Fruit fly (Drosophila melanogaster) whole organism, adult: ENCODE measurements around the gene RfC4.

Experiments
- CG11617 ChIP-seq: fragments of 200-800 bp; sonication (Bioruptor generic); optimal IDR thresholded peaks from 2 replicates; lab custom pipeline; 2017; ENCODE audit warnings: mild to moderate bottlenecking, missing biosample characterization, missing genetic modification reagents, missing genetic modification characterization
- CG12768 ChIP-seq: fragments of 200-800 bp; sonication (Bioruptor generic); optimal IDR thresholded peaks from 2 replicates; lab custom pipeline; 2017; ENCODE audit warnings: missing biosample characterization, missing genetic modification characterization, mild to moderate bottlenecking, moderate library complexity, missing genetic modification reagents
- CG14711 ChIP-seq: fragments of 200-800 bp; sonication (Bioruptor generic); optimal IDR thresholded peaks from 2 replicates; lab custom pipeline; 2018; ENCODE audit warnings: missing biosample characterization, mild to moderate bottlenecking, missing genetic modification characterization, moderate library complexity
- CG1620 ChIP-seq: fragments of 200-800 bp; sonication (Bioruptor generic); optimal IDR thresholded peaks from 2 replicates; lab custom pipeline; 2016; ENCODE audit warnings: missing biosample characterization, missing genetic modification characterization
- CG33017 ChIP-seq: fragments of 200-800 bp; sonication (Bioruptor generic); optimal IDR thresholded peaks from 2 replicates; lab custom pipeline; 2018; ENCODE audit warnings: missing biosample characterization, mild to moderate bottlenecking, missing genetic modification characterization, moderate library complexity
- CG5204 ChIP-seq: fragments of 200-800 bp; sonication (Bioruptor generic); optimal IDR thresholded peaks from 2 replicates; lab custom pipeline; 2016; ENCODE audit warnings: missing biosample characterization, missing genetic modification characterization
- CG7045 ChIP-seq: fragments of 200-800 bp; sonication (Bioruptor generic); optimal IDR thresholded peaks from 2 replicates; lab custom pipeline; 2017; ENCODE audit warnings: missing biosample characterization, mild to moderate bottlenecking, missing genetic modification characterization
- CG7101 ChIP-seq: fragments of 200-800 bp; sonication (Bioruptor generic); optimal IDR thresholded peaks from 2 replicates; lab custom pipeline; 2018; ENCODE audit warnings: missing biosample characterization, mild to moderate bottlenecking, missing genetic modification characterization, moderate library complexity
- Clk ChIP-seq: fragments of 200-800 bp; sonication (Bioruptor generic); optimal IDR thresholded peaks from 2 replicates; lab custom pipeline; 2017; ENCODE audit warnings: missing biosample characterization, missing genetic modification characterization
- Crg-1 ChIP-seq: fragments of 200-800 bp; sonication (Bioruptor generic); optimal IDR thresholded peaks from 2 replicates; lab custom pipeline; 2016; ENCODE audit warnings: missing biosample characterization, missing genetic modification characterization
- Hr96 ChIP-seq: fragments of 200-800 bp; sonication (Bioruptor generic); optimal IDR thresholded peaks from 2 replicates; lab custom pipeline; 2016; ENCODE audit warnings: missing biosample characterization, missing genetic modification characterization
- Mnt ChIP-seq: fragments of 200-800 bp; sonication (Bioruptor generic); optimal IDR thresholded peaks from 2 replicates; lab custom pipeline; 2016; ENCODE audit warnings: missing biosample characterization, mild to moderate bottlenecking, missing genetic modification characterization
- bab1 ChIP-seq: fragments of 200-800 bp; sonication (Bioruptor generic); optimal IDR thresholded peaks from 3 replicates; lab custom pipeline; 2019; ENCODE audit warnings: missing biosample characterization, mild to moderate bottlenecking, missing genetic modification characterization, moderate library complexity
- cic ChIP-seq: fragments of 200-800 bp; sonication (Bioruptor generic); optimal IDR thresholded peaks from 2 replicates; lab custom pipeline; 2017; ENCODE audit warnings: missing biosample characterization, mild to moderate bottlenecking, missing genetic modification characterization, moderate library complexity
- cnc ChIP-seq, 2 experiments: fragments of >200 bp; optimal IDR thresholded peaks; 2 replicates each; lab custom pipeline; 2017
- kay ChIP-seq: fragments of 200-800 bp; sonication (Bioruptor generic); peaks from one replicate; lab custom pipeline; 2016; ENCODE audit warnings: missing biosample characterization, missing genetic modification characterization, borderline replicate concordance
- ovo ChIP-seq: fragments of 200-800 bp; sonication (Bioruptor generic); optimal IDR thresholded peaks from 2 replicates; lab custom pipeline; 2016; ENCODE audit warnings: missing biosample characterization, missing genetic modification characterization
- pad ChIP-seq: fragments of 200-800 bp; sonication (Bioruptor generic); optimal IDR thresholded peaks from 3 replicates; lab custom pipeline; 2017; ENCODE audit warnings: missing biosample characterization, missing genetic modification characterization, mild to moderate bottlenecking, moderate library complexity, missing genetic modification reagents
- tj ChIP-seq: fragments of 200-800 bp; sonication (Bioruptor generic); optimal IDR thresholded peaks from 3 replicates; lab custom pipeline; 2017; ENCODE audit warnings: missing biosample characterization, mild to moderate bottlenecking, missing genetic modification characterization, moderate library complexity
- toe ChIP-seq: fragments of 200-800 bp; sonication (Bioruptor generic); optimal IDR thresholded peaks from 2 replicates; lab custom pipeline; 2016; ENCODE audit warnings: missing biosample characterization, missing genetic modification characterization

The RfC4 gene

DNA sequence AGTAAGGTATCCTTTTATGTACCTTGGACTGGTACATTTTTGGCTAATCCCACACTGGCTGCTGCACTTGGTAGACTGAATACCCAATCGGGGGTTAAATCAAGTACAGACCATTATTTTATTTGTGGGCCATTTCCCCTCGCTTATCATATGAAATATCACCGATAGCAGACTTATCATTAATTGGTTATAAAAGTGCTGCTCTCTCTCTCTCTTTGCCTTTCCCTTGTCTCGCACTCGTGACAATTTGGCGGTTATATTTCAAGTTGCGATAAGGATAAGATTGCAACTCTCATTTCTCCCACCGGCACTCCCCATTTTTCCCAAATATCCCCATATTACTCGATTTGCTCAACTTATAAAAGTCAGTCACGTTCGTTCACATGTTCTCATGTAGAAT is 20.1 kb downstream of the RfC4 start:
- TF ChIP-seq bab1 (GFP tag; lab: Kevin White, UChicago) (no peak), pad (GFP tag; lab: Kevin White, UChicago) (peak; percentile 51)

DNA sequence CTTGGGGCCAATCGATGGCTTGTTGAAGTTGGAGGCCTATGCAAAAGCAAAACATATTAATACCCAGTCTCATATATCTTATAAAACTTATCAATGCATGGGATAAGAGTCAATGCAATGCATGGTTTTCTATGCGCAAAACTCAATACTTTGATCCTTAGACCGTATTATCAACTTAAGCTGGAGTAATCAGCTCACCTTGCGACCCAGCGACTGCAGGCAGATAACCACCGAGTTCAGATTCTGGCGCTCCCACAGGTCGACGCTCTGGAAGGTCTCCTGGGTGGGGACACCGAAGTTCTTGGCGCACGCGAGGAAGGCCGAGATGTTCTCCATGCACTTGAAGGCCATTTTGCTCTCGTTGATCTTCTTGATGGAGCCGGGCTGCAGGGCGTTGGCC is 20.7 kb downstream of the RfC4 start:
- no peak for TF ChIP-seq cnc (optimal IDR thresholded peaks at IDR 0.05; lab: Kevin White, UChicago)

DNA sequence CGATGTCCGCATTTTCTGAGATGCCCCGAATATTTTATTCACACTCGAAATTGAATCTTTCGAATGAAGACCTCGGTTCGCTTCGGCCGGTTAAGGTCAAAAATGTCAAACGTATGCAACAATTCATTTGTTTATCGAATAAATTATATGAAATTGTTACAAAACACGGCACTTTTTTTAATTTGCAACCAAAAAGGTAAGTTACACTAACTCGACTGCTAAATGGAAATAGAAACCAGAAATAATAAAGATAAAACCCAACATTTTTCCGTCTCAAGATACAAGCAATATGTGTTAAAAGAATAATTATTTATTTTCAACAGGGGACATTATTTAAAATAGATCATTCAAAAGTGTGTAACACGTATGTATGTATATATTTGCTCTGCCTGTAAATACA is 21.8 kb downstream of the RfC4 start:
- TF ChIP-seq CG11617 (GFP tag; lab: Kevin White, UChicago) (no peak), kay (GFP tag; lab: Kevin White, UChicago) (peak; percentile 84)

DNA sequence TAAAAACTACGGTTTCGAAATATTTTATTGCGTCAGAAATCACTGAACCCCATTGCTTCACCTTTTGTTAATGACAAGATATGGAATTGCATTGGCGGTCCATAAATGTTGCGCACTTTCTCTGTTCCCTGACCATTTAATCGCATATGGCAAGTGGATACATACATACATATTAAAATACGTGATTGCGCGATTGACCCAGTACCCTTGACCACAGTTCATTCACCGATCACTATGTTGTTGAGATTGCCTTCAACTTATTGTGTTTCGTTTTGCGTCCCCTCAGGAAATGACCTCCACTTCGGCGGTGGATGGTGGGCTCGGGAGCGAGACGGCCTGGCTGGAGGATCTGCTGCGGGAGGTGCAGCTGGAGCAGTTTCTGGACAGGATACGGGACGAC is 25.6 kb downstream of the RfC4 start:
- no peak for TF ChIP-seq Hr96 (GFP tag; lab: Kevin White, UChicago)
- no peak for TF ChIP-seq CG33017 (tag; lab: Kevin White, UChicago)
- TF ChIP-seq CG1620: no peak
- no peak for TF ChIP-seq Clk
- no peak for TF ChIP-seq CG5204 (GFP tag; lab: Kevin White, UChicago)
- no peak for TF ChIP-seq pad (GFP tag; lab: Kevin White, UChicago)
- TF ChIP-seq cnc (optimal IDR thresholded peaks at IDR 0.05; lab: Kevin White, UChicago): no peak
- TF ChIP-seq Mnt: no peak
- TF ChIP-seq tj (GFP tag; lab: Kevin White, UChicago): no peak

DNA sequence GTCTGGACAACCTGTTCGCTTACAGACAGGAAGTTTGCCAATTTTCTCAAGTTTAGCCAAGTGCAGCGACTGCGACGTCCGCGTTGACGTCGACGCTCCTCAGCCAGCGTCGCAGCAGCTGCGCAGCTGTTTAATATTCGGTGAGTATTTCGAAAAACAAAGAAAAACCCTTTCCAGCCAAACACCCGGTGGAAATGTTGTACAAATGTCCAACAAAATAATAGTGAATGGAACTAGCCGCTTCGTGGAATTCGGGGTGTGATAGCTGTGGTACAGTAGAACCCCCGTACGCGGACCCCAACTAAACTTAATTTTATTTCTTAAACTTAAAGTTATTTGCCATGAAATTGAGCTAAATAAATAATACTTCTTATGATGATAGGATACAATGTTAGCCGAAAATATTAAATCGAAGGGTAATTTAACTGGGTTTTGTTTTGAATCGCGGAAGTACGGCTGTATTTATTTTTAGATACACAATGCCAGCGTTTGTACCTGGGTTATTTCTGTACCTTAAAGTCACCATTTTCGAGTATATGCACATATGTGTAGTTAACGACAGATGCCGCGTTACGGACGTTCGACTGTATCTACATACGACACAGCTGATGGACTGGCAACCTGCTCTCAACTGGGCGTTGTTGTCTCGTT is 26.9 kb downstream of the RfC4 start:
- no peak for TF ChIP-seq Hr96 (GFP tag; lab: Kevin White, UChicago)
- TF ChIP-seq cic (GFP tag; lab: Kevin White, UChicago): no peak
- TF ChIP-seq CG1620: peak; percentile 28
- no peak for TF ChIP-seq ovo (GFP tag; lab: Kevin White, UChicago)
- TF ChIP-seq toe (GFP tag; lab: Kevin White, UChicago): no peak
- peak; percentile 42 for TF ChIP-seq kay (GFP tag; lab: Kevin White, UChicago)
- peak; percentile 68 for TF ChIP-seq bab1 (GFP tag; lab: Kevin White, UChicago)
- TF ChIP-seq CG33017 (tag; lab: Kevin White, UChicago): peak; percentile 33
- TF ChIP-seq CG7101 (tag; lab: Kevin White, UChicago): peak; percentile 16
- TF ChIP-seq CG7045 (GFP tag; lab: Kevin White, UChicago): peak; percentile 38
- TF ChIP-seq CG12768 (GFP tag; lab: Kevin White, UChicago): peak; percentile 23
- TF ChIP-seq Mnt: no peak
- TF ChIP-seq tj (GFP tag; lab: Kevin White, UChicago): no peak
- peak; percentile 21 for TF ChIP-seq Crg-1 (GFP tag; lab: Kevin White, UChicago)
- TF ChIP-seq cnc (optimal IDR thresholded peaks at IDR 0.05; lab: Kevin White, UChicago): no peak
- TF ChIP-seq Clk: no peak
- TF ChIP-seq CG11617 (GFP tag; lab: Kevin White, UChicago): peak; percentile 31
- peak; percentile 32 for TF ChIP-seq CG14711 (tag; lab: Kevin White, UChicago)
- peak; percentile 21 for TF ChIP-seq pad (GFP tag; lab: Kevin White, UChicago)
- no peak for TF ChIP-seq CG5204 (GFP tag; lab: Kevin White, UChicago)

DNA sequence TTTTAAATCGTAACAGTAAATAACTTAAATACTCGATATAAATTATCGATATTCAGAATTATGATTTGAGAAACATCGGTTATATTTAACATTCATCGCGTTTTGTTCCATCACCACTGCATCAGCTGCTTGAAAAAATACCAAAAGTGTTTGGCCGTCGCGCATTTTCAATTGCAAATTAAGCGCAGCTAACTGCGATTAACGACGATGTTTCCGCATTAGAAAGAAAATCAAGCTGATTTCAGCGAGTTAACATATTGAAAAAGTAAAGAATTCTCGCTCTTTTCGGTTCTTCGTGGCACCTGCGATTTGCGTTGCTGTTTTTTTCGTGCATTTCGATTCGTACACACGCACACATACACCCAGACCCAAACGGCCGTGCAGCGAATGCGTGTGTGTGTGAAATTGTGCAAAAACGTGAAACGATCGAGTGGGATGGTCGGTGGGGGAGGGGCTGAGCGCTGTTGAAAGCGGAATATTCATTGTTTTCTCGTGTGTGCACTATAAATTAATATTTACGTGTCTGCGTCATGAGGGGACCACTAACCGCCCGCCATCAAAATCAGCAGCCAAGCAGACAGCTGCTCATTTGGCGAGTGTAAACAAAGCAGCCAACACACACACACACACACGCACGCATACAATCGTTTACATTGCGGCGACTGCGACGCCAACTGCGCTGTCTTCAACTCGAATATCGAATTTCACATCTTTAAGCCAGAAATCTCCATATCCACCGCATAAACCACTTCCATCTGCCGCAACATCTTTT is 27.6 kb downstream of the RfC4 start, which contains the start of gene Ack:
TSS of gene Ack (plus strand) at position 115 of the 772 bp plus-strand sequence.
- no peak for TF ChIP-seq ovo (GFP tag; lab: Kevin White, UChicago)
- peak; percentile 37 for TF ChIP-seq tj (GFP tag; lab: Kevin White, UChicago)
- peak; percentile 58 for TF ChIP-seq cic (GFP tag; lab: Kevin White, UChicago)
- no peak for TF ChIP-seq CG7045 (GFP tag; lab: Kevin White, UChicago)
- no peak for TF ChIP-seq CG5204 (GFP tag; lab: Kevin White, UChicago)
- no peak for TF ChIP-seq Hr96 (GFP tag; lab: Kevin White, UChicago)
- TF ChIP-seq CG33017 (tag; lab: Kevin White, UChicago): no peak
- no peak for TF ChIP-seq CG1620
- peak; percentile 51 for TF ChIP-seq CG11617 (GFP tag; lab: Kevin White, UChicago)
- peak; percentile 76 for TF ChIP-seq bab1 (GFP tag; lab: Kevin White, UChicago)
- no peak for TF ChIP-seq kay (GFP tag; lab: Kevin White, UChicago)
- no peak for TF ChIP-seq Crg-1 (GFP tag; lab: Kevin White, UChicago)
- TF ChIP-seq pad (GFP tag; lab: Kevin White, UChicago): no peak
- TF ChIP-seq CG14711 (tag; lab: Kevin White, UChicago): no peak
- no peak for TF ChIP-seq CG7101 (tag; lab: Kevin White, UChicago)
- peak; percentile 16 for TF ChIP-seq toe (GFP tag; lab: Kevin White, UChicago)
- TF ChIP-seq cnc (optimal IDR thresholded peaks at IDR 0.05; lab: Kevin White, UChicago): no peak
- TF ChIP-seq Mnt: peak; percentile 79
- peak; percentile 32 for TF ChIP-seq Clk
- TF ChIP-seq CG12768 (GFP tag; lab: Kevin White, UChicago): peak; percentile 45
